Worm (Caenorhabditis elegans) whole organism, late embryonic: ENCODE results near the gene aptf-4.

Experiments
- C08G9.2 ChIP-seq: sonication (generic microtip); optimal IDR thresholded peaks from 2 replicates; lab custom pipeline; 2016; ENCODE audit warnings: mild to moderate bottlenecking, missing genetic modification characterization, moderate library complexity, missing compliant biosample characterization
- F13H6.1 ChIP-seq: sonication (generic microtip); optimal IDR thresholded peaks from 2 replicates; lab custom pipeline; 2016; ENCODE audit warnings: missing genetic modification characterization, missing compliant biosample characterization
- ahr-1 ChIP-seq: sonication (generic microtip); optimal IDR thresholded peaks from 2 replicates; lab custom pipeline; 2016; ENCODE audit warnings: missing genetic modification characterization, missing compliant biosample characterization
- ama-1 ChIP-seq: fragments of 150-350 bp; optimal IDR thresholded peaks from 2 replicates; lab custom pipeline; 2014
- ceh-14 ChIP-seq: sonication (generic microtip); optimal IDR thresholded peaks from 2 replicates; lab custom pipeline; 2016; ENCODE audit warnings: missing genotype, missing genetic modification characterization, missing compliant biosample characterization
- ceh-18 ChIP-seq: sonication (generic microtip); optimal IDR thresholded peaks from 2 replicates; lab custom pipeline; 2016; ENCODE audit warnings: missing genetic modification characterization, missing compliant biosample characterization
- ceh-19 ChIP-seq: fragments of 200-800 bp; sonication (Bioruptor generic); optimal IDR thresholded peaks from 2 replicates; lab custom pipeline; 2018; ENCODE audit warnings: mild to moderate bottlenecking, missing genetic modification characterization, missing compliant biosample characterization
- ceh-24 ChIP-seq: sonication (generic microtip); optimal IDR thresholded peaks from 2 replicates; lab custom pipeline; 2016; ENCODE audit warnings: mild to moderate bottlenecking, missing genetic modification characterization, missing compliant biosample characterization
- ceh-31 ChIP-seq: sonication (generic microtip); optimal IDR thresholded peaks from 2 replicates; lab custom pipeline; 2016; ENCODE audit warnings: missing genetic modification characterization, missing compliant biosample characterization
- ceh-48 ChIP-seq: sonication (generic microtip); optimal IDR thresholded peaks from 2 replicates; lab custom pipeline; 2016; ENCODE audit warnings: missing genetic modification characterization, inconsistent platforms, missing compliant biosample characterization
- ets-4 ChIP-seq: sonication (generic microtip); optimal IDR thresholded peaks from 2 replicates; lab custom pipeline; 2016; ENCODE audit warnings: missing genetic modification characterization, missing compliant biosample characterization
- fax-1 ChIP-seq: sonication (generic microtip); optimal IDR thresholded peaks from 2 replicates; lab custom pipeline; 2016; ENCODE audit warnings: missing genotype, missing genetic modification characterization, missing compliant biosample characterization
- hlh-6 ChIP-seq: sonication (generic microtip); optimal IDR thresholded peaks from 2 replicates; lab custom pipeline; 2016; ENCODE audit warnings: missing genotype, missing genetic modification characterization, missing compliant biosample characterization
- lin-11 ChIP-seq: fragments of 200-800 bp; sonication (Bioruptor generic); optimal IDR thresholded peaks from 2 replicates; lab custom pipeline; 2018; ENCODE audit warnings: mild to moderate bottlenecking, missing genetic modification characterization, missing compliant biosample characterization
- mec-3 ChIP-seq: sonication (generic microtip); optimal IDR thresholded peaks from 2 replicates; lab custom pipeline; 2016; ENCODE audit warnings: borderline replicate concordance, missing genetic modification characterization, missing compliant biosample characterization
- nhr-232 ChIP-seq: sonication (generic microtip); optimal IDR thresholded peaks from 2 replicates; lab custom pipeline; 2016; ENCODE audit warnings: missing genetic modification characterization, missing compliant biosample characterization
- pax-1 ChIP-seq: fragments of 150-350 bp; optimal IDR thresholded peaks from 2 replicates; lab custom pipeline; 2014; ENCODE audit warnings: missing biosample characterization, missing genetic modification characterization
- pha-2 ChIP-seq: sonication (generic microtip); optimal IDR thresholded peaks from 2 replicates; lab custom pipeline; 2017; ENCODE audit warnings: mild to moderate bottlenecking, missing genetic modification characterization, missing compliant biosample characterization
- pros-1 ChIP-seq: fragments of 150-350 bp; optimal IDR thresholded peaks from 2 replicates; lab custom pipeline; 2014; ENCODE audit warnings: missing biosample characterization, missing genetic modification reagents, missing genetic modification characterization
- ref-2 ChIP-seq: sonication (generic microtip); optimal IDR thresholded peaks from 2 replicates; lab custom pipeline; 2016; ENCODE audit warnings: missing genetic modification characterization, missing compliant biosample characterization
- rnt-1 ChIP-seq: sonication (generic microtip); optimal IDR thresholded peaks from 2 replicates; lab custom pipeline; 2016; ENCODE audit warnings: missing genetic modification characterization, missing compliant biosample characterization
- sdc-2 ChIP-seq: sonication (generic microtip); optimal IDR thresholded peaks from 2 replicates; lab custom pipeline; 2016; ENCODE audit warnings: missing genotype, missing genetic modification characterization, missing compliant biosample characterization
- sox-4 ChIP-seq: sonication (generic microtip); optimal IDR thresholded peaks from 2 replicates; lab custom pipeline; 2017; ENCODE audit warnings: mild to moderate bottlenecking, missing genetic modification characterization, inconsistent platforms, missing compliant biosample characterization
- syd-9 ChIP-seq: sonication (generic microtip); optimal IDR thresholded peaks from 2 replicates; lab custom pipeline; 2016; ENCODE audit warnings: mild to moderate bottlenecking, missing genetic modification characterization, moderate library complexity, missing compliant biosample characterization
- ttx-3 ChIP-seq: sonication (generic microtip); optimal IDR thresholded peaks from 2 replicates; lab custom pipeline; 2016; ENCODE audit warnings: missing genetic modification reagents, missing genetic modification characterization, missing compliant biosample characterization
- unc-3 ChIP-seq, 2 experiments: fragments of 200-800 bp in 1 of 2; sonication (Bioruptor generic) in 1 of 2; sonication (generic microtip) in 1 of 2; conservative IDR thresholded peaks in 1 of 2; optimal IDR thresholded peaks in 1 of 2; 2 replicates each; pipeline versions ENCODE4 v1.3.6 to Lab custom; 2016 to 2022; ENCODE audit warnings: missing compliant biosample characterization in 2 of 2, missing genetic modification characterization in 2 of 2, missing genetic modification reagents in 1 of 2
- unc-42 ChIP-seq: sonication (generic microtip); optimal IDR thresholded peaks from 2 replicates; lab custom pipeline; 2016; ENCODE audit warnings: missing genotype, missing genetic modification characterization, missing compliant biosample characterization
- zip-5 ChIP-seq: sonication (generic microtip); optimal IDR thresholded peaks from 2 replicates; lab custom pipeline; 2016; ENCODE audit warnings: missing genetic modification characterization, missing compliant biosample characterization
- ztf-16 ChIP-seq: sonication (generic microtip); optimal IDR thresholded peaks from 2 replicates; lab custom pipeline; 2017; ENCODE audit warnings: missing genetic modification characterization, missing compliant biosample characterization

The aptf-4 gene

DNA sequence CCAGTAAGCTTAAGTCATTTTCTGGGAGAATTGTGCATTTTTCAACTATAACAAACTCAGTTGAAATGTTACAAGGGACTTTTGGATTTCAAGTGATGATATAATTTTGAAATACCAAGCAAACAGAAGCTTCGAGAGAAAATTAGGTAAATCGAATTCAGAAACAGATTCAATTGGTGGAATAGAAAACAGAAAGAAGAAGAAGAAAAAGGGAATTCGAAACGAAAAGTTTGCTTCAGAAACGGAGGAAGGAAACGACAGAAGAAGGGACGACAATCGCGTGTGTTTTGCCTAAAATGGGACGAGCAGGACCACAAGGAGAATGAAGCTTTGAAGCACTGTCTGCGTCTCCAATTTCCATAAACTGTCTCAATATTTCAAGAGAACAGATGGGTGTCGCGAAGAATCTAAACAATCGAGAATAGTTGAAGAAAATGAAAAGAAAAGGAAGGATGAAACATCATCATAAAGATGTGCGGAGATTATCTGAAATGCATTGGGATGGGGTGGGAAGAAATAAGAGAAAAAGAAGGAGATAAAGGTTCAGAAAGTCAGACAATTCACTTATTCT lies 3.0 kb upstream of the aptf-4 start:
- no peak for TF ChIP-seq ama-1 (lab: Kevin White, UChicago)
- TF ChIP-seq F13H6.1 = no peak
- TF ChIP-seq ttx-3 (tag; lab: Kevin White, UChicago) = no peak
- TF ChIP-seq ceh-31 (tag; lab: Kevin White, UChicago) = peak; percentile 54
- no peak for TF ChIP-seq lin-11 (tag; lab: Kevin White, UChicago)
- peak; percentile 96 for TF ChIP-seq unc-42
- TF ChIP-seq, all 69 proteins: peak for 2

- TF ChIP-seq rnt-1 (tag; lab: Kevin White, UChicago) (no peak), unc-42 (peak; percentile 81)
- TF ChIP-seq, all 69 proteins: peak for 1
Measured at ce11 chrII:8588442-8588841, 2.3 kb upstream of the aptf-4 start.

DNA sequence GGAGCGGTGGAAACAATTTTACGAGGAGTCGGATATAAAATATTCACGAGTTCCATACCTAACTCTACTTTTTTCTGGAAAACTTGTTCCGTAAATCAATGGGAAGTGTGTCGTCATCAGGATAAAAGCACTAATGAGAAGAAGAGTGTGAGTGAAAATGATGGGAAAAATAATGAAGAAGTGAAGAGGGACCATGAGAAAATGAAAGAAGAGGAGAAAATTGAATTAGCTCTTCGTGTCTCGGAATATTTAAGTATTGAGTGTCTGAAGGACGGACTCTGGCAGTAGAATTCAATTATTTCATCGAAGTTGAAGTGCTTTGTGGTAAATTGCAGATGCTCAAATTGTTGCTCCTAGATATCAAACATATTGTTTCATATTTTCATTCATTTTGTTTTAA lies 1.6 kb upstream of the aptf-4 start:
- TF ChIP-seq ceh-24 (tag; lab: Kevin White, UChicago) = no peak
- TF ChIP-seq unc-3 (GFP tag; conservative IDR thresholded peaks at IDR 0.05; lab: Robert Waterston, UW) = no peak
- TF ChIP-seq unc-3 (tag; optimal IDR thresholded peaks at IDR 0.05; lab: Kevin White, UChicago) = no peak
- TF ChIP-seq unc-42 = peak; percentile 99
- no peak for TF ChIP-seq pros-1
- TF ChIP-seq ceh-31 (tag; lab: Kevin White, UChicago) = peak; percentile 81
- TF ChIP-seq ceh-48 (tag; lab: Kevin White, UChicago) = no peak
- TF ChIP-seq ceh-14 = peak; percentile 53

ce11 chrII:8593840-8594625 lies 3.2 kb downstream of the aptf-4 start, which contains the start of gene aptf-3:
Gene aptf-3, plus strand, starts transcription at chrII:8594190.
- TF ChIP-seq ztf-16 (no peak), ets-4 (tag; lab: Kevin White, UChicago) (no peak), pax-1 (tag; lab: Kevin White, UChicago) (no peak), syd-9 (tag; lab: Kevin White, UChicago) (no peak), pros-1 (no peak), mec-3 (tag; lab: Kevin White, UChicago) (no peak), zip-5 (tag; lab: Kevin White, UChicago) (no peak), fax-1 (no peak), hlh-6 (tag; lab: Kevin White, UChicago) (no peak)
- TF ChIP-seq, all 69 proteins: peak for 0

- TF ChIP-seq rnt-1 (tag; lab: Kevin White, UChicago) (no peak), nhr-232 (no peak), ref-2 (tag; lab: Kevin White, UChicago) (no peak), C08G9.2 (no peak), ahr-1 (tag; lab: Kevin White, UChicago) (no peak), pha-2 (tag; lab: Kevin White, UChicago) (no peak)
Measured at ce11 chrII:8599214-8599613, 8.4 kb downstream of the aptf-4 start, which contains the start of gene F28C6.5. Gene F28C6.5, plus strand, starts transcription at chrII:8599514.

DNA sequence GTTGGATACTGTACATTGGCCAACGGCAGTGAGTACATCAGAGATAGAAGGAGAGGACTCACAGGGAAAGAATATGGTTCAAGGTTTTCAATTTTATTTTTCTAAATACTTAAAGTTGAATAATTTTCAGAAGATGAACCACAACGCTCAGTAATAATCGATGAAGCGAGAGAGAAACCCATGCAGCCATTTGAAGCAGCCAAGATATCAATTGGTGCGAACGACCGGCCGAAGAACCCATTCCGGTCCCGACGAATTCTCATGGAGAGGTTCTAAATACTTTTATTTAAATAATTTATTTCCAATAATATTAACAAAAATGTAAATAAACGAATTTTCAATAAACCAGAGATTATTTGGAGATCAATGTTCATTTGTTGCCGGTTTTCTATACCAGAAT lies 9.4 kb downstream of the aptf-4 start, which contains the start of gene pigg-1:
Gene pigg-1 (minus strand): TSS at position 101 of the 400 bp plus-strand sequence.
- TF ChIP-seq zip-5 (tag; lab: Kevin White, UChicago) (no peak), sox-4 (no peak), ceh-18 (tag; lab: Kevin White, UChicago) (no peak), ceh-19 (GFP tag; lab: Kevin White, UChicago) (no peak), sdc-2 (tag; lab: Kevin White, UChicago) (no peak)
